Worm (Caenorhabditis elegans) whole organism, young adult: ENCODE measurements around the gene T01D1.4.

Experiments
- B0035.1 ChIP-seq: sonication (generic microtip); optimal IDR thresholded peaks from 2 replicates; lab custom pipeline; 2016; ENCODE audit warnings: missing genetic modification characterization, mild to moderate bottlenecking, missing compliant biosample characterization, missing genotype, missing genetic modification reagents
- C06A6.2 ChIP-seq: fragments of 200-800 bp; sonication (Bioruptor generic); conservative IDR thresholded peaks from 2 replicates; pipeline ENCODE4 v1.3.6; 2022; ENCODE audit warnings: missing genetic modification characterization, missing compliant biosample characterization
- C17E4.6 ChIP-seq: fragments of 200-800 bp; sonication (Bioruptor generic); IDR thresholded peaks from 2 replicates; pipeline ENCODE4 v1.3.6; 2022; ENCODE audit warnings: missing genetic modification reagents, missing genetic modification characterization, missing compliant biosample characterization
- F23B12.7 ChIP-seq: sonication (generic microtip); optimal IDR thresholded peaks from 2 replicates; lab custom pipeline; 2017; ENCODE audit warnings: missing genetic modification characterization, mild to moderate bottlenecking, missing compliant biosample characterization, antibody characterized with exemption, moderate library complexity; ENCODE audit not compliant: insufficient read depth
- F33H1.4 ChIP-seq: fragments of 200-800 bp; sonication (Bioruptor generic); IDR thresholded peaks from 2 replicates; pipeline ENCODE4 v1.3.6; 2022; ENCODE audit warnings: missing genetic modification reagents, missing genetic modification characterization, missing compliant biosample characterization
- F37B4.10 ChIP-seq: fragments of 200-800 bp; sonication (Bioruptor generic); IDR thresholded peaks from 2 replicates; pipeline ENCODE4 v1.3.6; 2022; ENCODE audit warnings: missing genetic modification characterization, missing compliant biosample characterization
- F52B5.7 ChIP-seq: sonication (generic microtip); optimal IDR thresholded peaks from 2 replicates; lab custom pipeline; 2016; ENCODE audit warnings: mild to moderate bottlenecking, missing genetic modification characterization, missing compliant biosample characterization
- F55B11.4 ChIP-seq: sonication (generic microtip); optimal IDR thresholded peaks from 2 replicates; lab custom pipeline; 2016; ENCODE audit warnings: missing compliant biosample characterization, missing genetic modification characterization, borderline replicate concordance; ENCODE audit not compliant: insufficient read depth
- F57A8.1 ChIP-seq: fragments of 200-800 bp; sonication (Bioruptor generic); optimal IDR thresholded peaks from 2 replicates; lab custom pipeline; 2018; ENCODE audit warnings: mild to moderate bottlenecking, missing genetic modification characterization, moderate library complexity, missing compliant biosample characterization
- K12H6.12 ChIP-seq: fragments of 200-800 bp; sonication (Bioruptor generic); optimal IDR thresholded peaks from 2 replicates; lab custom pipeline; 2018; ENCODE audit warnings: mild to moderate bottlenecking, missing genetic modification characterization, missing compliant biosample characterization
- T26A5.8 ChIP-seq: sonication (generic microtip); optimal IDR thresholded peaks from 2 replicates; lab custom pipeline; 2016; ENCODE audit warnings: missing genetic modification characterization, missing compliant biosample characterization
- Y67H2A.10 ChIP-seq: fragments of 200-800 bp; sonication (Bioruptor generic); conservative IDR thresholded peaks from 2 replicates; pipeline ENCODE4 v1.3.6; 2022; ENCODE audit warnings: missing genetic modification reagents, missing genetic modification characterization, missing compliant biosample characterization
- aptf-2 ChIP-seq: fragments of 200-800 bp; sonication (Bioruptor generic); conservative IDR thresholded peaks from 2 replicates; pipeline ENCODE4 v1.3.6; 2022; ENCODE audit warnings: missing genetic modification reagents, missing genetic modification characterization, missing compliant biosample characterization
- bed-2 ChIP-seq: fragments of 200-800 bp; sonication (Bioruptor generic); IDR thresholded peaks from 2 replicates; pipeline ENCODE4 v1.3.6; 2022; ENCODE audit warnings: missing genetic modification reagents, missing genetic modification characterization, missing compliant biosample characterization
- ccch-3 ChIP-seq: fragments of 200-800 bp; sonication (Bioruptor generic); optimal IDR thresholded peaks from 2 replicates; lab custom pipeline; 2018; ENCODE audit warnings: mild to moderate bottlenecking, missing genetic modification characterization, missing compliant biosample characterization
- ceh-27 ChIP-seq: fragments of 200-800 bp; sonication (Bioruptor generic); optimal IDR thresholded peaks from 2 replicates; lab custom pipeline; 2018; ENCODE audit warnings: mild to moderate bottlenecking, missing genetic modification characterization, moderate library complexity, missing compliant biosample characterization
- chd-7 ChIP-seq: sonication (generic microtip); optimal IDR thresholded peaks from 2 replicates; lab custom pipeline; 2016; ENCODE audit warnings: mild to moderate bottlenecking, missing genetic modification characterization, moderate library complexity, missing compliant biosample characterization
- dox-1 ChIP-seq: fragments of 200-800 bp; sonication (Bioruptor generic); IDR thresholded peaks from 2 replicates; pipeline ENCODE4 v1.3.6; 2022; ENCODE audit warnings: missing genetic modification reagents, missing genetic modification characterization, missing compliant biosample characterization
- him-1 ChIP-seq: sonication (generic microtip); optimal IDR thresholded peaks from 2 replicates; lab custom pipeline; 2016; ENCODE audit warnings: missing genotype, missing genetic modification reagents, missing genetic modification characterization, missing compliant biosample characterization
- hlh-12 ChIP-seq: sonication (generic microtip); optimal IDR thresholded peaks from 2 replicates; lab custom pipeline; 2016; ENCODE audit warnings: missing genetic modification characterization, missing compliant biosample characterization
- hmg-1.2 ChIP-seq: fragments of 200-800 bp; sonication (Bioruptor generic); IDR thresholded peaks from 2 replicates; pipeline ENCODE4 v1.3.6; 2022; ENCODE audit warnings: missing genetic modification reagents, missing genetic modification characterization, missing compliant biosample characterization
- let-607 ChIP-seq, 2 experiments: fragments of 200-800 bp in 1 of 2; sonication (Bioruptor generic) in 1 of 2; sonication (generic microtip) in 1 of 2; optimal IDR thresholded peaks; 2 replicates each; lab custom pipeline; 2016 to 2018; ENCODE audit warnings: mild to moderate bottlenecking in 2 of 2, missing compliant biosample characterization in 2 of 2, missing genetic modification characterization in 2 of 2, moderate library complexity in 2 of 2, missing genotype in 1 of 2
- lin-54 ChIP-seq: fragments of 200-800 bp; sonication (Bioruptor generic); optimal IDR thresholded peaks from 2 replicates; lab custom pipeline; 2018; ENCODE audit warnings: mild to moderate bottlenecking, missing genetic modification characterization, missing compliant biosample characterization
- lir-1 ChIP-seq: fragments of 200-800 bp; sonication (Bioruptor generic); conservative IDR thresholded peaks from 2 replicates; pipeline ENCODE4 v1.3.6; 2022; ENCODE audit warnings: missing genetic modification reagents, missing genetic modification characterization, missing compliant biosample characterization
- madf-10 ChIP-seq: sonication (generic microtip); optimal IDR thresholded peaks from 2 replicates; lab custom pipeline; 2016; ENCODE audit warnings: mild to moderate bottlenecking, missing genetic modification characterization, missing compliant biosample characterization
- madf-3 ChIP-seq: fragments of 200-800 bp; sonication (Bioruptor generic); IDR thresholded peaks from 2 replicates; pipeline ENCODE4 v1.3.6; 2022; ENCODE audit warnings: missing genetic modification reagents, missing genetic modification characterization, missing compliant biosample characterization
- madf-6 ChIP-seq: fragments of 200-800 bp; sonication (Bioruptor generic); IDR thresholded peaks from 2 replicates; pipeline ENCODE4 v1.3.6; 2022; ENCODE audit warnings: missing genetic modification reagents, missing genetic modification characterization, missing compliant biosample characterization
- mes-4 ChIP-seq: sonication (generic microtip); optimal IDR thresholded peaks from 2 replicates; lab custom pipeline; 2016; ENCODE audit warnings: missing genotype, missing genetic modification characterization, missing compliant biosample characterization
- nfya-2 ChIP-seq: fragments of 200-800 bp; sonication (Bioruptor generic); IDR thresholded peaks from 2 replicates; pipeline ENCODE4 v1.3.6; 2022; ENCODE audit warnings: missing genetic modification reagents, missing genetic modification characterization, missing compliant biosample characterization
- nfyb-1 ChIP-seq: fragments of 200-800 bp; sonication (Bioruptor generic); IDR thresholded peaks from 2 replicates; pipeline ENCODE4 v1.3.6; 2022; ENCODE audit warnings: missing genetic modification reagents, missing genetic modification characterization, missing compliant biosample characterization
- pbrm-1 ChIP-seq: fragments of 200-800 bp; sonication (Bioruptor generic); IDR thresholded peaks from 2 replicates; pipeline ENCODE4 v1.3.6; 2022; ENCODE audit warnings: missing genetic modification reagents, missing genetic modification characterization, missing compliant biosample characterization
- rec-8 ChIP-seq, 2 experiments: sonication (generic microtip); optimal IDR thresholded peaks; 2 replicates each; lab custom pipeline; 2016; ENCODE audit warnings: mild to moderate bottlenecking in 2 of 2, missing genetic modification characterization in 2 of 2, missing genetic modification reagents in 2 of 2, missing genotype in 2 of 2, missing biosample characterization in 1 of 2, missing compliant biosample characterization in 1 of 2, moderate library complexity in 1 of 2
- repo-1 ChIP-seq: sonication (generic microtip); optimal IDR thresholded peaks from 2 replicates; lab custom pipeline; 2017; ENCODE audit warnings: mild to moderate bottlenecking, missing genetic modification characterization, missing compliant biosample characterization
- snpc-3.4 ChIP-seq: sonication (generic microtip); optimal IDR thresholded peaks from 2 replicates; lab custom pipeline; 2017; ENCODE audit warnings: missing genetic modification characterization, mild to moderate bottlenecking, missing compliant biosample characterization, antibody characterized with exemption, moderate library complexity, missing genotype, missing genetic modification reagents
- sptf-2 ChIP-seq: fragments of 200-800 bp; sonication (Bioruptor generic); optimal IDR thresholded peaks from 2 replicates; lab custom pipeline; 2018; ENCODE audit warnings: mild to moderate bottlenecking, missing genetic modification characterization, missing compliant biosample characterization
- tbp1 ChIP-seq: fragments of 200-800 bp; sonication (Bioruptor generic); optimal IDR thresholded peaks from 2 replicates; lab custom pipeline; 2018; ENCODE audit warnings: mild to moderate bottlenecking, missing genetic modification characterization, missing compliant biosample characterization
- ztf-28 ChIP-seq: fragments of 200-800 bp; sonication (Bioruptor generic); IDR thresholded peaks from 2 replicates; pipeline ENCODE4 v1.3.6; 2022; ENCODE audit warnings: missing genetic modification reagents, missing genetic modification characterization, missing compliant biosample characterization

Gene T01D1.4

ce11 chrII:186504-186903, 7.6 kb upstream of the T01D1.4 start, which contains the start of gene T01D1.8:
T01D1.8 (plus strand) TSS chrII:186739.
- no peak for TF ChIP-seq F52B5.7
- no peak for TF ChIP-seq C06A6.2 (GFP tag; lab: Robert Waterston, UW)
- TF ChIP-seq snpc-3.4: no peak
- TF ChIP-seq bed-2: no peak
- TF ChIP-seq F57A8.1 (GFP tag; lab: Kevin White, UChicago): no peak
- TF ChIP-seq chd-7: no peak
- TF ChIP-seq tbp1 (GFP tag; lab: Kevin White, UChicago): no peak
- no peak for TF ChIP-seq rec-8 (tag; optimal IDR thresholded peaks at IDR 0.05; lab: Kevin White, UChicago)
- no peak for TF ChIP-seq aptf-2 (GFP tag; lab: Robert Waterston, UW)
- TF ChIP-seq C17E4.6 (GFP tag; lab: Robert Waterston, UW): no peak
- no peak for TF ChIP-seq T26A5.8
- TF ChIP-seq madf-10 (tag; lab: Kevin White, UChicago): no peak
- TF ChIP-seq lir-1 (GFP tag; lab: Robert Waterston, UW): no peak
- TF ChIP-seq hmg-1.2 (GFP tag; lab: Robert Waterston, UW): no peak
- no peak for TF ChIP-seq let-607 (tag; optimal IDR thresholded peaks at IDR 0.05; lab: Kevin White, UChicago)
- TF ChIP-seq F55B11.4 (tag; lab: Kevin White, UChicago): no peak
- TF ChIP-seq, all 124 proteins: peak for 0

- TF ChIP-seq F23B12.7 (tag; lab: Kevin White, UChicago) (no peak), nfya-2 (GFP tag; lab: Robert Waterston, UW) (no peak), F37B4.10 (GFP tag; lab: Robert Waterston, UW) (no peak), him-1 (tag; lab: Kevin White, UChicago) (no peak), nfyb-1 (GFP tag; lab: Robert Waterston, UW) (no peak), F33H1.4 (GFP tag; lab: Robert Waterston, UW) (no peak), Y67H2A.10 (no peak), bed-2 (no peak), pbrm-1 (no peak), ccch-3 (GFP tag; lab: Kevin White, UChicago) (no peak), lin-54 (no peak)
Observed at ce11 chrII:178146-178545, 747 bp downstream of the T01D1.4 start.

ce11 chrII:176622-177021, 2.3 kb downstream of the T01D1.4 start:
- TF ChIP-seq sptf-2 (GFP tag; lab: Kevin White, UChicago): no peak
- no peak for TF ChIP-seq hlh-12 (tag; lab: Kevin White, UChicago)
- no peak for TF ChIP-seq repo-1
- no peak for TF ChIP-seq mes-4
- TF ChIP-seq F57A8.1 (GFP tag; lab: Kevin White, UChicago): no peak
- no peak for TF ChIP-seq T26A5.8

ce11 chrII:175868-176267, 3.0 kb downstream of the T01D1.4 start, which contains the start of gene T01D1.3:
T01D1.3 (minus strand) TSS chrII:175968.
- TF ChIP-seq F52B5.7 (no peak), madf-3 (GFP tag; lab: Robert Waterston, UW) (no peak), ztf-28 (GFP tag; lab: Robert Waterston, UW) (no peak), madf-6 (no peak), F23B12.7 (tag; lab: Kevin White, UChicago) (no peak), dox-1 (no peak), B0035.1 (tag; lab: Kevin White, UChicago) (no peak), ceh-27 (GFP tag; lab: Kevin White, UChicago) (no peak), K12H6.12 (tag; lab: Kevin White, UChicago) (no peak)
